Fruit fly (Drosophila melanogaster) whole organism, adult: ENCODE data around the gene dpp.

Experiments used
- CG12768 ChIP-seq: fragments of 200-800 bp; sonication (Bioruptor generic); optimal IDR thresholded peaks from 2 replicates; lab custom pipeline; 2017; ENCODE audit warnings: missing biosample characterization, missing genetic modification characterization, mild to moderate bottlenecking, moderate library complexity, missing genetic modification reagents
- CG14711 ChIP-seq: fragments of 200-800 bp; sonication (Bioruptor generic); optimal IDR thresholded peaks from 2 replicates; lab custom pipeline; 2018; ENCODE audit warnings: missing biosample characterization, mild to moderate bottlenecking, missing genetic modification characterization, moderate library complexity
- CG1620 ChIP-seq: fragments of 200-800 bp; sonication (Bioruptor generic); optimal IDR thresholded peaks from 2 replicates; lab custom pipeline; 2016; ENCODE audit warnings: missing biosample characterization, missing genetic modification characterization
- CG7045 ChIP-seq: fragments of 200-800 bp; sonication (Bioruptor generic); optimal IDR thresholded peaks from 2 replicates; lab custom pipeline; 2017; ENCODE audit warnings: missing biosample characterization, mild to moderate bottlenecking, missing genetic modification characterization
- Clk ChIP-seq: fragments of 200-800 bp; sonication (Bioruptor generic); optimal IDR thresholded peaks from 2 replicates; lab custom pipeline; 2017; ENCODE audit warnings: missing biosample characterization, missing genetic modification characterization
- Mnt ChIP-seq: fragments of 200-800 bp; sonication (Bioruptor generic); optimal IDR thresholded peaks from 2 replicates; lab custom pipeline; 2016; ENCODE audit warnings: missing biosample characterization, mild to moderate bottlenecking, missing genetic modification characterization
- bab1 ChIP-seq: fragments of 200-800 bp; sonication (Bioruptor generic); optimal IDR thresholded peaks from 3 replicates; lab custom pipeline; 2019; ENCODE audit warnings: missing biosample characterization, mild to moderate bottlenecking, missing genetic modification characterization, moderate library complexity
- cic ChIP-seq: fragments of 200-800 bp; sonication (Bioruptor generic); optimal IDR thresholded peaks from 2 replicates; lab custom pipeline; 2017; ENCODE audit warnings: missing biosample characterization, mild to moderate bottlenecking, missing genetic modification characterization, moderate library complexity
- kay ChIP-seq: fragments of 200-800 bp; sonication (Bioruptor generic); peaks from one replicate; lab custom pipeline; 2016; ENCODE audit warnings: missing biosample characterization, missing genetic modification characterization, borderline replicate concordance
- ovo ChIP-seq: fragments of 200-800 bp; sonication (Bioruptor generic); optimal IDR thresholded peaks from 2 replicates; lab custom pipeline; 2016; ENCODE audit warnings: missing biosample characterization, missing genetic modification characterization
- tj ChIP-seq: fragments of 200-800 bp; sonication (Bioruptor generic); optimal IDR thresholded peaks from 3 replicates; lab custom pipeline; 2017; ENCODE audit warnings: missing biosample characterization, mild to moderate bottlenecking, missing genetic modification characterization, moderate library complexity

- no peak for TF ChIP-seq CG1620
- no peak for TF ChIP-seq CG14711
- no peak for TF ChIP-seq bab1
- TF ChIP-seq CG12768 (GFP tag; lab: Kevin White, UChicago): no peak
- no peak for TF ChIP-seq Mnt (GFP tag; lab: Kevin White, UChicago)
- no peak for TF ChIP-seq cic (GFP tag; lab: Kevin White, UChicago)
- TF ChIP-seq Clk: no peak
- no peak for TF ChIP-seq ovo (GFP tag; lab: Kevin White, UChicago)
- no peak for TF ChIP-seq CG7045 (GFP tag; lab: Kevin White, UChicago)
- no peak for TF ChIP-seq tj (GFP tag; lab: Kevin White, UChicago)
- no peak for TF ChIP-seq kay (GFP tag; lab: Kevin White, UChicago)
Measured at dm6 chr2L:2436258-2436657, 8.1 kb downstream of the dpp start.
